Worm (Caenorhabditis elegans): ENCODE measurements around the gene Y110A2AL.6.

DNA sequence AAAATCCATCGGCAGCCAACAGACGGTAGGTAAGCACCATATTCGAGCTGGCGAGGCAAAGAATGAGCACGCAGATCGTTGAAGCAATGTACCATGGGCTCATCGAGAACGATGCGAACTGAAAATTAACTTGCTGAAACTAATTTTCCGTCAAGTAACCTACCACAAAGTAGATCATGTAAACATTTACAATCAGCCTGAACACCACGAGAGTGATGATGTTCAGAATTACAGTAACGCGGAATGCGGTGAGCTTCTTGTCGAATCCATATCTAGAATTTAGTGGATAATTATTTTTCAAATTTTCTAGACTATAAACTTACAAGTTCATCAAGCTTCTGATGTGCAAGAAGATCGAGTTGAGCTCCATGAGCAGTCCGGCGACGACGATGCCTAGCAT lies 11.9 kb downstream of the Y110A2AL.6 start:
- no peak for TF ChIP-seq flt-1 (GFP tag; IDR thresholded peaks at IDR 0.05)
- no peak for TF ChIP-seq tab-1 (GFP tag; IDR thresholded peaks at IDR 0.05)
- no peak for TF ChIP-seq klf-2 (GFP tag; conservative IDR thresholded peaks at IDR 0.05)
